Worm (Caenorhabditis elegans) whole organism, young adult: ENCODE results near the gene F44E7.7.
A peak's percentile ranks its signal among the peaks of the same experiment; 100 is the strongest.

Source experiments
- B0035.1 ChIP-seq: sonication (generic microtip); optimal IDR thresholded peaks from 2 replicates; lab custom pipeline; 2016; ENCODE audit warnings: missing genetic modification characterization, mild to moderate bottlenecking, missing compliant biosample characterization, missing genotype, missing genetic modification reagents
- C06A6.2 ChIP-seq: fragments of 200-800 bp; sonication (Bioruptor generic); conservative IDR thresholded peaks from 2 replicates; pipeline ENCODE4 v1.3.6; 2022; ENCODE audit warnings: missing genetic modification characterization, missing compliant biosample characterization
- F37B4.10 ChIP-seq: fragments of 200-800 bp; sonication (Bioruptor generic); IDR thresholded peaks from 2 replicates; pipeline ENCODE4 v1.3.6; 2022; ENCODE audit warnings: missing genetic modification characterization, missing compliant biosample characterization
- F55B11.4 ChIP-seq: sonication (generic microtip); optimal IDR thresholded peaks from 2 replicates; lab custom pipeline; 2016; ENCODE audit warnings: missing compliant biosample characterization, missing genetic modification characterization, borderline replicate concordance; ENCODE audit not compliant: insufficient read depth
- K12H6.12 ChIP-seq: fragments of 200-800 bp; sonication (Bioruptor generic); optimal IDR thresholded peaks from 2 replicates; lab custom pipeline; 2018; ENCODE audit warnings: mild to moderate bottlenecking, missing genetic modification characterization, missing compliant biosample characterization
- T26A5.8 ChIP-seq: sonication (generic microtip); optimal IDR thresholded peaks from 2 replicates; lab custom pipeline; 2016; ENCODE audit warnings: missing genetic modification characterization, missing compliant biosample characterization
- Y53F4B.3 ChIP-seq: fragments of 200-800 bp; sonication (Bioruptor generic); IDR thresholded peaks from 2 replicates; pipeline ENCODE4 v1.3.6; 2022; ENCODE audit warnings: missing genetic modification reagents, missing genetic modification characterization, missing compliant biosample characterization
- ZK185.1 ChIP-seq: sonication (generic microtip); optimal IDR thresholded peaks from 2 replicates; lab custom pipeline; 2016; ENCODE audit warnings: mild to moderate bottlenecking, missing genetic modification characterization, missing compliant biosample characterization; ENCODE audit not compliant: poor library complexity, severe bottlenecking
- ama-1 ChIP-seq, 3 experiments: fragments of 150-350 bp in 1 of 3; sonication (generic microtip) in 2 of 3; optimal IDR thresholded peaks; 2 replicates each; lab custom pipeline; 2014 to 2018; ENCODE audit warnings: missing biosample characterization in 2 of 3, missing genetic modification characterization in 2 of 3, missing genetic modification reagents in 2 of 3
- aptf-3 ChIP-seq: fragments of 200-800 bp; sonication (Bioruptor generic); IDR thresholded peaks from 2 replicates; pipeline ENCODE4 v1.3.6; 2022; ENCODE audit warnings: missing genetic modification characterization, missing compliant biosample characterization
- athp-1 ChIP-seq: sonication (generic microtip); optimal IDR thresholded peaks from 2 replicates; lab custom pipeline; 2017; ENCODE audit warnings: mild to moderate bottlenecking, missing genetic modification characterization, missing compliant biosample characterization
- attf-6 ChIP-seq: fragments of 200-800 bp; sonication (Bioruptor generic); IDR thresholded peaks from 2 replicates; pipeline ENCODE4 v1.3.6; 2022; ENCODE audit warnings: missing genetic modification reagents, missing genetic modification characterization, missing compliant biosample characterization
- ccch-3 ChIP-seq: fragments of 200-800 bp; sonication (Bioruptor generic); optimal IDR thresholded peaks from 2 replicates; lab custom pipeline; 2018; ENCODE audit warnings: mild to moderate bottlenecking, missing genetic modification characterization, missing compliant biosample characterization
- ceh-27 ChIP-seq: fragments of 200-800 bp; sonication (Bioruptor generic); optimal IDR thresholded peaks from 2 replicates; lab custom pipeline; 2018; ENCODE audit warnings: mild to moderate bottlenecking, missing genetic modification characterization, moderate library complexity, missing compliant biosample characterization
- ceh-91 ChIP-seq: fragments of 200-800 bp; sonication (Bioruptor generic); IDR thresholded peaks from 2 replicates; pipeline ENCODE4 v1.3.6; 2022; ENCODE audit warnings: missing genetic modification reagents, missing genetic modification characterization, missing compliant biosample characterization
- chd-7 ChIP-seq: sonication (generic microtip); optimal IDR thresholded peaks from 2 replicates; lab custom pipeline; 2016; ENCODE audit warnings: mild to moderate bottlenecking, missing genetic modification characterization, moderate library complexity, missing compliant biosample characterization
- dpl-1 ChIP-seq: fragments of 150-350 bp; optimal IDR thresholded peaks from 2 replicates; lab custom pipeline; 2014; ENCODE audit warnings: missing biosample characterization, missing genetic modification reagents, missing genetic modification characterization
- efl-1 ChIP-seq: fragments of 150-350 bp; optimal IDR thresholded peaks from 2 replicates; lab custom pipeline; 2014; ENCODE audit warnings: missing biosample characterization, missing genetic modification reagents, missing genetic modification characterization
- egl-44 ChIP-seq: fragments of 200-800 bp; sonication (Bioruptor generic); IDR thresholded peaks from 2 replicates; pipeline ENCODE4 v1.3.6; 2022; ENCODE audit warnings: missing genetic modification reagents, missing genetic modification characterization, missing compliant biosample characterization
- ets-4 ChIP-seq: fragments of 200-800 bp; sonication (Bioruptor generic); optimal IDR thresholded peaks from 2 replicates; lab custom pipeline; 2018; ENCODE audit warnings: mild to moderate bottlenecking, missing genetic modification characterization, missing compliant biosample characterization
- him-1 ChIP-seq: sonication (generic microtip); optimal IDR thresholded peaks from 2 replicates; lab custom pipeline; 2016; ENCODE audit warnings: missing genotype, missing genetic modification reagents, missing genetic modification characterization, missing compliant biosample characterization
- hlh-12 ChIP-seq: sonication (generic microtip); optimal IDR thresholded peaks from 2 replicates; lab custom pipeline; 2016; ENCODE audit warnings: missing genetic modification characterization, missing compliant biosample characterization
- hmg-20 ChIP-seq: fragments of 200-800 bp; sonication (Bioruptor generic); IDR thresholded peaks from 2 replicates; pipeline ENCODE4 v1.3.6; 2022; ENCODE audit warnings: missing genetic modification reagents, missing genetic modification characterization, missing compliant biosample characterization
- hrde-1 ChIP-seq: sonication (generic microtip); optimal IDR thresholded peaks from 2 replicates; lab custom pipeline; 2016; ENCODE audit warnings: missing genetic modification characterization, mild to moderate bottlenecking, missing compliant biosample characterization, moderate library complexity, missing genotype, missing genetic modification reagents, borderline replicate concordance
- hsf-1 ChIP-seq: fragments of 200-800 bp; sonication (Bioruptor generic); IDR thresholded peaks from 2 replicates; pipeline ENCODE4 v1.3.6; 2022; ENCODE audit warnings: missing genetic modification reagents, missing genetic modification characterization, missing compliant biosample characterization
- lag-1 ChIP-seq: fragments of 200-800 bp; sonication (Bioruptor generic); IDR thresholded peaks from 2 replicates; pipeline ENCODE4 v1.3.6; 2022; ENCODE audit warnings: missing genetic modification reagents, missing genetic modification characterization, missing compliant biosample characterization
- let-526 ChIP-seq: fragments of 200-800 bp; sonication (Bioruptor generic); IDR thresholded peaks from 2 replicates; pipeline ENCODE4 v1.3.6; 2022; ENCODE audit warnings: missing genetic modification reagents, missing genetic modification characterization, missing compliant biosample characterization
- let-607 ChIP-seq, 2 experiments: fragments of 200-800 bp in 1 of 2; sonication (Bioruptor generic) in 1 of 2; sonication (generic microtip) in 1 of 2; optimal IDR thresholded peaks; 2 replicates each; lab custom pipeline; 2016 to 2018; ENCODE audit warnings: mild to moderate bottlenecking in 2 of 2, missing compliant biosample characterization in 2 of 2, missing genetic modification characterization in 2 of 2, moderate library complexity in 2 of 2, missing genotype in 1 of 2
- lin-54 ChIP-seq: fragments of 200-800 bp; sonication (Bioruptor generic); optimal IDR thresholded peaks from 2 replicates; lab custom pipeline; 2018; ENCODE audit warnings: mild to moderate bottlenecking, missing genetic modification characterization, missing compliant biosample characterization
- lir-1 ChIP-seq: fragments of 200-800 bp; sonication (Bioruptor generic); conservative IDR thresholded peaks from 2 replicates; pipeline ENCODE4 v1.3.6; 2022; ENCODE audit warnings: missing genetic modification reagents, missing genetic modification characterization, missing compliant biosample characterization
- lsl-1 ChIP-seq: fragments of 200-800 bp; sonication (Bioruptor generic); optimal IDR thresholded peaks from 2 replicates; lab custom pipeline; 2018; ENCODE audit warnings: mild to moderate bottlenecking, missing genetic modification characterization, moderate library complexity, missing compliant biosample characterization
- madf-10 ChIP-seq: sonication (generic microtip); optimal IDR thresholded peaks from 2 replicates; lab custom pipeline; 2016; ENCODE audit warnings: mild to moderate bottlenecking, missing genetic modification characterization, missing compliant biosample characterization
- madf-6 ChIP-seq: fragments of 200-800 bp; sonication (Bioruptor generic); IDR thresholded peaks from 2 replicates; pipeline ENCODE4 v1.3.6; 2022; ENCODE audit warnings: missing genetic modification reagents, missing genetic modification characterization, missing compliant biosample characterization
- mes-4 ChIP-seq: sonication (generic microtip); optimal IDR thresholded peaks from 2 replicates; lab custom pipeline; 2016; ENCODE audit warnings: missing genotype, missing genetic modification characterization, missing compliant biosample characterization
- nfya-1 ChIP-seq: sonication (generic microtip); optimal IDR thresholded peaks from 2 replicates; lab custom pipeline; 2017; ENCODE audit warnings: antibody characterized with exemption, missing compliant biosample characterization, missing genetic modification characterization, borderline replicate concordance; ENCODE audit not compliant: insufficient read depth
- nfyb-1 ChIP-seq: fragments of 200-800 bp; sonication (Bioruptor generic); IDR thresholded peaks from 2 replicates; pipeline ENCODE4 v1.3.6; 2022; ENCODE audit warnings: missing genetic modification reagents, missing genetic modification characterization, missing compliant biosample characterization
- repo-1 ChIP-seq: sonication (generic microtip); optimal IDR thresholded peaks from 2 replicates; lab custom pipeline; 2017; ENCODE audit warnings: mild to moderate bottlenecking, missing genetic modification characterization, missing compliant biosample characterization
- sea-2 ChIP-seq: fragments of 200-800 bp; sonication (Bioruptor generic); IDR thresholded peaks from 2 replicates; pipeline ENCODE4 v1.3.6; 2022; ENCODE audit warnings: missing genetic modification characterization, missing compliant biosample characterization
- snpc-1.3 ChIP-seq: sonication (generic microtip); optimal IDR thresholded peaks from 2 replicates; lab custom pipeline; 2017; ENCODE audit warnings: missing genetic modification characterization, mild to moderate bottlenecking, missing compliant biosample characterization, antibody characterized with exemption, moderate library complexity, missing genotype, missing genetic modification reagents; ENCODE audit not compliant: insufficient read depth
- snpc-4 ChIP-seq, 5 experiments: fragments of 150-350 bp in 1 of 5; sonication (generic microtip) in 4 of 5; optimal IDR thresholded peaks; 2 replicates each; lab custom pipeline; 2014 to 2018; ENCODE audit warnings: missing genetic modification characterization in 5 of 5, missing biosample characterization in 3 of 5, antibody characterized with exemption in 2 of 5, mild to moderate bottlenecking in 2 of 5, missing compliant biosample characterization in 2 of 5, missing genotype in 2 of 5, moderate library complexity in 2 of 5, missing genetic modification reagents in 1 of 5
- sptf-2 ChIP-seq: fragments of 200-800 bp; sonication (Bioruptor generic); optimal IDR thresholded peaks from 2 replicates; lab custom pipeline; 2018; ENCODE audit warnings: mild to moderate bottlenecking, missing genetic modification characterization, missing compliant biosample characterization
- tbx-9 ChIP-seq: sonication (generic microtip); optimal IDR thresholded peaks from 2 replicates; lab custom pipeline; 2016; ENCODE audit warnings: borderline replicate concordance, missing genetic modification characterization, inconsistent platforms, missing compliant biosample characterization
- tlf-1 ChIP-seq: fragments of 200-800 bp; sonication (Bioruptor generic); optimal IDR thresholded peaks from 2 replicates; lab custom pipeline; 2018; ENCODE audit warnings: mild to moderate bottlenecking, missing genetic modification characterization, missing compliant biosample characterization
- unc-130 ChIP-seq: sonication (generic microtip); optimal IDR thresholded peaks from 2 replicates; lab custom pipeline; 2016; ENCODE audit warnings: missing genetic modification reagents, missing genetic modification characterization, missing compliant biosample characterization
- ztf-6 ChIP-seq: fragments of 200-800 bp; sonication (Bioruptor generic); IDR thresholded peaks from 2 replicates; pipeline ENCODE4 v1.3.6; 2022; ENCODE audit warnings: missing genetic modification reagents, missing genetic modification characterization, missing compliant biosample characterization

The F44E7.7 gene

DNA sequence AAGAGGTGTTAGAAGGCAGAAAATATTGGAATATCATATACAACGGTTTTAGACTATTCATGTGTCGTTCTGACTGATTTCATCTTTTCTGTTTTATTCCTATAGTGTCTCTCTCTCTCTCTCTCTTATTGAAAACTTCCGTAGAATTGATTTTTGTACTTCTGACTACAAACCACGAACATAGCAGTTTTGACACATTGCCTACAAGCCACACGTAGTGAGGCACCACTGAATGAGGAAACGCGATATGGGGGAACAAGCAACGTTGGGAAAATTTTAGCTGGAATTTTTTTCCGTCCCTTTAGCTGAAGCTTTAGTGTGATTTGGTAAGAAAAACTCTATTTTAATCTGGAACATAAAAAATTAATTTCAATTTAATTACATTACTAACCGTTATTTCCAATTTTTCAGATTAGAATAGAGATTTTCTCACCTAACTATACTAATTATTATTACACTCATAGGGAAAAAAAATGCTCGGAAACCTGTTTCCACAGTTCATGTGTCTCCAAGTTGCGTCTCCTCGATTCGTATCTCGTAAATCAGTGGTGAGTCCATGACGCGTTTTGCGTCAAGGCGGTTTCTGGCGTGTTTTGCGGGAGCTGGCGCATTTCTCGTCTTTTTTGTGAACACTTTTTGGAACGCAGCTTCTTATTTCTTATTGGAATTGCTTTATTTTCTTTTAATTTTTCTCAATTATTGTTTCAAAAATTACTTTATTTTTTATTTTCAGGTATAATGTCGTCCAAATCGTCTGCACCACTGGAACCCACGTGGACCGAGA is 5.4 kb upstream of the F44E7.7 start, which contains the start of the genes nhr-142 and F44E7.9 (continued):
- TF ChIP-seq efl-1 (peak; percentile 52), let-607 (tag; optimal IDR thresholded peaks at IDR 0.05; lab: Kevin White, UChicago) (peak in 1 of 2 experiments; percentile 53), hsf-1 (GFP tag; lab: Robert Waterston, UW) (0 out of 2 replicates have a peak, but pooled peaks have one; percentile 10), dpl-1 (GFP tag; lab: Kevin White, UChicago) (peak; percentile 50), egl-44 (GFP tag; lab: Robert Waterston, UW) (peak; percentile 48; the same call in 1 of the 2 replicates), unc-130 (GFP tag; lab: Kevin White, UChicago) (peak; percentile 40), chd-7 (tag; lab: Kevin White, UChicago) (peak; percentile 22), B0035.1 (peak; percentile 43), K12H6.12 (peak; percentile 66), Y53F4B.3 (GFP tag; lab: Robert Waterston, UW) (no peak), aptf-3 (GFP tag; lab: Robert Waterston, UW) (no peak), F37B4.10 (no peak), ceh-27 (GFP tag; lab: Kevin White, UChicago) (peak; percentile 77), ZK185.1 (tag; lab: Kevin White, UChicago) (peak; percentile 55), ztf-6 (GFP tag; lab: Robert Waterston, UW) (no peak), lir-1 (GFP tag; lab: Robert Waterston, UW) (peak; percentile 73), lsl-1 (GFP tag; lab: Kevin White, UChicago) (peak; percentile 73), madf-6 (peak; percentile 78), ceh-91 (peak; percentile 54), let-526 (GFP tag; lab: Robert Waterston, UW) (peak; percentile 67; the same call in 1 of the 2 replicates), hmg-20 (GFP tag; lab: Robert Waterston, UW) (peak; percentile 45; the same call in 1 of the 2 replicates), mes-4 (tag; lab: Kevin White, UChicago) (no peak), F55B11.4 (tag; lab: Kevin White, UChicago) (no peak), hrde-1 (tag; lab: Kevin White, UChicago) (no peak), athp-1 (tag; lab: Kevin White, UChicago) (peak; percentile 56), sea-2 (GFP tag; lab: Robert Waterston, UW) (no peak), lin-54 (peak; percentile 84), nfyb-1 (GFP tag; lab: Robert Waterston, UW) (peak; percentile 63; the same call in 1 of the 2 replicates), ccch-3 (GFP tag; lab: Kevin White, UChicago) (no peak), C06A6.2 (GFP tag; lab: Robert Waterston, UW) (peak; percentile 81), snpc-1.3 (no peak), attf-6 (GFP tag; lab: Robert Waterston, UW) (no peak), sptf-2 (GFP tag; lab: Kevin White, UChicago) (no peak), lag-1 (GFP tag; lab: Robert Waterston, UW) (no peak), ets-4 (GFP tag; lab: Kevin White, UChicago) (no peak), tbx-9 (tag; lab: Kevin White, UChicago) (no peak), T26A5.8 (tag; lab: Kevin White, UChicago) (no peak), him-1 (tag; lab: Kevin White, UChicago) (peak; percentile 52), tlf-1 (GFP tag; lab: Kevin White, UChicago) (peak; percentile 78), nfya-1 (tag; lab: Kevin White, UChicago) (no peak), ama-1 (optimal IDR thresholded peaks at IDR 0.05; lab: Kevin White, UChicago) (no peak), ama-1 (GFP tag; optimal IDR thresholded peaks at IDR 0.05; lab: Kevin White, UChicago) (no peak), repo-1 (tag; lab: Kevin White, UChicago) (peak; percentile 57), madf-10 (peak; percentile 71), hlh-12 (no peak), snpc-4 (GFP tag; optimal IDR thresholded peaks at IDR 0.05; lab: Kevin White, UChicago) (peak; percentile 32), snpc-4 (tag; optimal IDR thresholded peaks at IDR 0.05; lab: Kevin White, UChicago) (peak; percentile 54 to 79 (median 72))
